Worm (Caenorhabditis elegans): ENCODE measurements around the gene srx-24.

- TF ChIP-seq elt-2 (tag; optimal IDR thresholded peaks at IDR 0.05) (no peak), hpl-2 (GFP tag; optimal IDR thresholded peaks at IDR 0.05) (no peak), elt-3 (tag; optimal IDR thresholded peaks at IDR 0.05) (no peak), unc-62 (GFP tag; optimal IDR thresholded peaks at IDR 0.05) (no peak), ztf-11 (tag; optimal IDR thresholded peaks at IDR 0.05) (no peak), isw-1 (GFP tag; IDR thresholded peaks at IDR 0.05) (no peak), ztf-4 (tag; optimal IDR thresholded peaks at IDR 0.05) (no peak), dpl-1 (GFP tag; optimal IDR thresholded peaks at IDR 0.05) (no peak), nhr-11 (tag; optimal IDR thresholded peaks at IDR 0.05) (no peak), nhr-76 (tag; optimal IDR thresholded peaks at IDR 0.05) (no peak), F16B12.6 (tag; optimal IDR thresholded peaks at IDR 0.05) (no peak)
These were observed 11.7 kb downstream of the srx-24 start, which contains the start of gene srg-56 for ce11 chrV:2738174-2738573.
